Fruit fly (Drosophila melanogaster) whole organism, wandering third instar larva: ENCODE results near the gene CG14983.

Source experiments
- Abd-B ChIP-seq: fragments of >200 bp; optimal IDR thresholded peaks from 2 replicates; lab custom pipeline; 2017; ENCODE audit warnings: missing biosample characterization, missing genetic modification characterization
- CG32264 ChIP-seq: fragments of 200-800 bp; sonication (Bioruptor generic); optimal IDR thresholded peaks from 2 replicates; lab custom pipeline; 2016; ENCODE audit warnings: missing biosample characterization, missing genetic modification characterization
- CG9705 ChIP-seq: fragments of 200-800 bp; sonication (Bioruptor generic); optimal IDR thresholded peaks from 2 replicates; lab custom pipeline; 2018; ENCODE audit warnings: missing biosample characterization, mild to moderate bottlenecking, missing genetic modification characterization
- CrebA ChIP-seq: fragments of 200-800 bp; sonication (Bioruptor generic); optimal IDR thresholded peaks from 2 replicates; lab custom pipeline; 2016; ENCODE audit warnings: missing biosample characterization, mild to moderate bottlenecking, missing genetic modification characterization, borderline replicate concordance
- Dfd ChIP-seq: fragments of >200 bp; optimal IDR thresholded peaks from 2 replicates; lab custom pipeline; 2017; ENCODE audit warnings: missing biosample characterization, missing genetic modification characterization
- Dif ChIP-seq: fragments of 200-275, 200-300 bp; sonication (Bioruptor generic); optimal IDR thresholded peaks from 2 replicates; lab custom pipeline; 2018; ENCODE audit warnings: missing biosample characterization, missing genetic modification characterization; ENCODE audit not compliant: partially characterized antibody
- GATAd ChIP-seq: sonication (Bioruptor generic); optimal IDR thresholded peaks from 2 replicates; lab custom pipeline; 2016; ENCODE audit warnings: missing biosample characterization, missing genetic modification characterization
- HLH106 ChIP-seq: fragments of 200-800 bp; optimal IDR thresholded peaks from 3 replicates; lab custom pipeline; 2019; ENCODE audit warnings: missing biosample characterization, mild to moderate bottlenecking, missing genetic modification characterization, moderate library complexity
- Hnf4 ChIP-seq: fragments of 200-800 bp; sonication (Bioruptor generic); optimal IDR thresholded peaks from 2 replicates; lab custom pipeline; 2016; ENCODE audit warnings: missing biosample characterization, mild to moderate bottlenecking, missing genetic modification characterization
- Hr83 ChIP-seq: fragments of 200-300 bp; sonication (Bioruptor generic); optimal IDR thresholded peaks from 2 replicates; lab custom pipeline; 2016; ENCODE audit warnings: missing biosample characterization, mild to moderate bottlenecking, missing genetic modification characterization, moderate library complexity; ENCODE audit not compliant: poor library complexity, severe bottlenecking
- Jra ChIP-seq: sonication (Bioruptor generic); optimal IDR thresholded peaks from 2 replicates; lab custom pipeline; 2016; ENCODE audit warnings: missing biosample characterization, missing genetic modification characterization
- Mio ChIP-seq: sonication (Bioruptor generic); optimal IDR thresholded peaks from 2 replicates; lab custom pipeline; 2016; ENCODE audit warnings: missing biosample characterization, missing genetic modification characterization
- Myc ChIP-seq: fragments of >200 bp; optimal IDR thresholded peaks from 2 replicates; lab custom pipeline; 2017
- N ChIP-seq: fragments of >200 bp; optimal IDR thresholded peaks from 2 replicates; lab custom pipeline; 2018; ENCODE audit warnings: missing biosample characterization, missing external identifiers, missing genetic modification characterization
- OdsH ChIP-seq: fragments of 200-800 bp; sonication (Bioruptor generic); optimal IDR thresholded peaks from 2 replicates; lab custom pipeline; 2016; ENCODE audit warnings: missing biosample characterization, mild to moderate bottlenecking, missing genetic modification characterization
- Rel ChIP-seq, 2 experiments: fragments of 200-800 bp; sonication (Bioruptor generic) in 1 of 2; optimal IDR thresholded peaks; 2 replicates in 1 of 2; 3 replicates in 1 of 2; lab custom pipeline; 2016 to 2019; ENCODE audit warnings: mild to moderate bottlenecking in 2 of 2, missing biosample characterization in 2 of 2, missing genetic modification characterization in 2 of 2, moderate library complexity in 1 of 2
- Sp1 ChIP-seq: fragments of 200-800 bp; sonication (Bioruptor generic); optimal IDR thresholded peaks from 3 replicates; lab custom pipeline; 2019; ENCODE audit warnings: missing biosample characterization, mild to moderate bottlenecking, missing genetic modification characterization, moderate library complexity
- Vsx2 ChIP-seq: fragments of 200-300, 225-300 bp; sonication (Bioruptor generic); optimal IDR thresholded peaks from 2 replicates; lab custom pipeline; 2018; ENCODE audit warnings: missing biosample characterization, missing genetic modification characterization; ENCODE audit not compliant: partially characterized antibody
- br ChIP-seq: fragments of 200-800 bp; sonication (Bioruptor generic); optimal IDR thresholded peaks from 2 replicates; lab custom pipeline; 2016; ENCODE audit warnings: missing biosample characterization, missing genetic modification characterization
- brk ChIP-seq: fragments of 200-800 bp; sonication (Bioruptor generic); optimal IDR thresholded peaks from 2 replicates; lab custom pipeline; 2016; ENCODE audit warnings: missing biosample characterization, mild to moderate bottlenecking, missing genetic modification characterization
- dl ChIP-seq, 2 experiments: fragments of 175-275, 200-275 bp in 1 of 2; fragments of 200-275 bp in 1 of 2; sonication (Bioruptor generic); optimal IDR thresholded peaks; lab custom pipeline; 2018; ENCODE audit warnings: mild to moderate bottlenecking in 2 of 2, missing biosample characterization in 2 of 2, missing genetic modification characterization in 2 of 2, moderate library complexity in 2 of 2; ENCODE audit not compliant: partially characterized antibody in 2 of 2, insufficient read depth in 1 of 2
- dmrt93B ChIP-seq: fragments of 200-800 bp; sonication (Bioruptor generic); optimal IDR thresholded peaks from 2 replicates; lab custom pipeline; 2018; ENCODE audit warnings: missing biosample characterization, mild to moderate bottlenecking, missing genetic modification characterization
- dsf ChIP-seq: sonication (Bioruptor generic); optimal IDR thresholded peaks from 2 replicates; lab custom pipeline; 2016; ENCODE audit warnings: missing biosample characterization, missing genetic modification characterization, borderline replicate concordance
- ey ChIP-seq: fragments of 200-800 bp; sonication (Bioruptor generic); optimal IDR thresholded peaks from 2 replicates; lab custom pipeline; 2016; ENCODE audit warnings: missing biosample characterization, missing genetic modification characterization
- foxo ChIP-seq, 2 experiments: fragments of 200-800 bp; sonication (Bioruptor generic); optimal IDR thresholded peaks; 2 replicates in 1 of 2; 3 replicates in 1 of 2; lab custom pipeline; 2016 to 2017; ENCODE audit warnings: missing biosample characterization in 2 of 2, missing genetic modification characterization in 2 of 2
- fru ChIP-seq: fragments of 200-800 bp; sonication (Bioruptor generic); optimal IDR thresholded peaks from 3 replicates; lab custom pipeline; 2016; ENCODE audit warnings: missing biosample characterization, mild to moderate bottlenecking, missing genetic modification characterization
- h ChIP-seq: fragments of 200-800 bp; sonication (Bioruptor generic); optimal IDR thresholded peaks from 3 replicates; lab custom pipeline; 2016; ENCODE audit warnings: missing biosample characterization, mild to moderate bottlenecking, missing genetic modification characterization
- jim ChIP-seq: fragments of 175-275, 200-325 bp; sonication (Bioruptor generic); optimal IDR thresholded peaks from 2 replicates; lab custom pipeline; 2016; ENCODE audit warnings: missing biosample characterization, mild to moderate bottlenecking, missing genetic modification characterization
- lola ChIP-seq: fragments of >200 bp; optimal IDR thresholded peaks from 2 replicates; lab custom pipeline; 2017; ENCODE audit warnings: missing biosample characterization, missing genetic modification characterization
- pan ChIP-seq: fragments of >200 bp; optimal IDR thresholded peaks from 2 replicates; lab custom pipeline; 2017
- psq ChIP-seq: fragments of 200-800 bp; sonication (Bioruptor generic); optimal IDR thresholded peaks from 3 replicates; lab custom pipeline; 2017; ENCODE audit warnings: missing biosample characterization, mild to moderate bottlenecking, missing genetic modification characterization, moderate library complexity
- rgr ChIP-seq: fragments of 200-800 bp; sonication (Bioruptor generic); optimal IDR thresholded peaks from 3 replicates; lab custom pipeline; 2016; ENCODE audit warnings: missing biosample characterization, mild to moderate bottlenecking, missing genetic modification characterization
- sage ChIP-seq: fragments of 200-800 bp; sonication (Bioruptor generic); optimal IDR thresholded peaks from 2 replicates; lab custom pipeline; 2016; ENCODE audit warnings: missing biosample characterization, mild to moderate bottlenecking, missing genetic modification characterization
- tai ChIP-seq: sonication (Bioruptor generic); optimal IDR thresholded peaks from 2 replicates; lab custom pipeline; 2016; ENCODE audit warnings: missing biosample characterization, missing genetic modification characterization
- woc ChIP-seq: sonication (Bioruptor generic); optimal IDR thresholded peaks from 2 replicates; lab custom pipeline; 2016; ENCODE audit warnings: missing biosample characterization, mild to moderate bottlenecking, missing genetic modification characterization

The CG14983 gene

DNA sequence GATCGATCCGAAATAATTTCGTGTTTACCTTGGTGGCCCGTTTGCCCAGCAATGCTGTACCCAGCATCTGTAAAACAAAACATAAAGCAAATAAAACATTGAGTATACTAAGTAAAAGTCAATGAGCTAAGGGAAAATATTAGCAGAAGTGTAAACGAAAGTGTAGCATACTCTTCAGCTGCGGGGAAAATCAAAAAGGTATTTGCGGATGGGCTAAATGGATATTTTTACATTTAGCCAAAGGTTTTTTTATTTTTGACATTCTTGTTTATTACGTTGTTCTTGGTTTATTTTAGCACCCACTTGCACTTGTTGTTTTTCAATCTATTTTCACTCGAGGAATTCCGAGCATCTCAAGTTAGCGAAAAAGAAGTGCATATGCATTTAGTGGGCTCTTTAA lies 18.2 kb downstream of the CG14983 start:
- peak; percentile 60 for TF ChIP-seq Myc (lab: Kevin White, UChicago)
- TF ChIP-seq tai (GFP tag; lab: Kevin White, UChicago): peak; percentile 36
- no peak for TF ChIP-seq psq (GFP tag; lab: Kevin White, UChicago)
- TF ChIP-seq, all 38 proteins: peak for 2

DNA sequence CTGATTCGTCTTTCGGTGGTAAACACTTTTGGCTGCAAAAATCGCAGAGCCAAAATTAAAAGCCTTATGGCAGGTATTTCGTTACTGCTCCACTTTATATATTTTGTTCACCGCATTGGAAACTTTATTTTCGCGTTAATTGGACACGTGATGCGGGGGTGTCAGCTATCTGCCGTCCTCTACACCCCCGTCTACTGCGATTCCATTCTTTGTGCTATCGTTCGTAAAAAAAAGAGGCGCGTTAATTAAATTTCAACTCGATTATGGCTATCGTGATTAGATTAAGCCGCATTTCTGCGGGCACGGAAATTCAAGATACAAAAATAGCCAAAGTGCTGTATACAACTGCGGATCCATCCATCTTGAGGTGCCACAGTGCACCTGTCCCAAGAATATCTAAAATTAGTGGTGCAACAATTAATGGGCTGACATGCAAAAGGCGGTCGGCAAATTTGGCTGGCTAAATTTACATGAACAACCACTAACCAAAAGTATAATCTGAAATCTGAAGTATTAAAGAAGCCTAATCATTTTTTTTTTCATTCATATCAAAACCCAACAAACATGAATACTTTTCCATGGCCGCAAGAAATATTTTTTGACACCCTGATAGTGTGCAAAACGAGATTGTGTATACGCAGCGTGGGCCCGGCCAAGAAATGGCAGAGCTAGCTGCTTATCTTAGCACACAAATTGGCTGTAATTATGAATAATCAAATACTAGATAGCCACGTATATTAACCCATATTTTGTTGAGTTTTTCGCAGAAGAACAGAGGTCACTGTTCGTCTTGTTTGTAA lies 18.9 kb downstream of the CG14983 start:
- TF ChIP-seq br (no peak), rgr (GFP tag; lab: Kevin White, UChicago) (peak; percentile 20), fru (no peak), h (GFP tag; lab: Kevin White, UChicago) (peak; percentile 27), Vsx2 (peak; percentile 70), psq (GFP tag; lab: Kevin White, UChicago) (peak; percentile 9), Rel (GFP tag; optimal IDR thresholded peaks at IDR 0.05; lab: Kevin White, UChicago) (no peak), Rel (tag; optimal IDR thresholded peaks at IDR 0.05; lab: Kevin White, UChicago) (peak; percentile 23), Abd-B (GFP tag; lab: Kevin White, UChicago) (no peak), GATAd (GFP tag; lab: Kevin White, UChicago) (no peak), dmrt93B (GFP tag; lab: Kevin White, UChicago) (no peak), CrebA (GFP tag; lab: Kevin White, UChicago) (no peak), brk (GFP tag; lab: Kevin White, UChicago) (no peak)

DNA sequence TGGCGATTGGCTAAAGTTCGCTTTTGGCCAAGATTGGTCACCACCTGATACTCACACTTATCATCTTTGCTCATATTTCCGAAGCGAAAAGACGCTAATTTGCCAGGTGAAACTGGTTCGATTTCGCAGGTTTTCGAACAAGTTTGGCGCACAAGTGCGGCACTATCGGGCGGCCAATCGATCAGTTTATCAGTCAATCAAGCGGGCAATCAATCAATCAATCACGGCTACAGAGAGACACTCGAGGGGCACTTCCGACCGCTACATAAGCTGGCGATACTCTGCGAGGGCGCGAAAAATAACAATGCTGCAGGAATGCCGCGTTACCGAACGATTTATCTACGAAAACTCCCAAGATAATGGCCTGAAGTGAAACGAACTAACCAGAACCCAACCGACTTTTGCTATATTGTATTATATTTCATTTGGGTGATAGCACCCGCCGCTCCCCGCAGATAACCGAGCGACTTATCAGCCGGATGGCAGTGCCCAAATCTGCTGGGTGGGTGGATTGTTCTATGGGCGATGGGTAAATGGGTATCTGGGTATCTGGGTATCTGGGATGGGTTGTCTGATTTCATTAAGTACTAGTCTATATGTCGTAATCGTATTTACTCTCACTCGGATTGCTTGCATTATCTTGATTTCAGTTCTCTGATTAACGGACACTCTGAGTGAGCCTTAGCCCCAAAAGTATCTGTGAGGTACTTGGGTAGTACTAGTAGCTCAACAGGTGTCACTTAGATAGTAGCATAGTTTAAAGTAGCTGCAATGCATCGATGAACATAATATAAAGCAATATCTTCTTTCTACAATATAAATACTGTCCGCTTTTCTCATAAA lies 19.9 kb downstream of the CG14983 start:
- peak; percentile 5 for TF ChIP-seq Dif
- TF ChIP-seq h (GFP tag; lab: Kevin White, UChicago): peak; percentile 38
- TF ChIP-seq Rel (GFP tag; optimal IDR thresholded peaks at IDR 0.05; lab: Kevin White, UChicago): no peak
- TF ChIP-seq Rel (tag; optimal IDR thresholded peaks at IDR 0.05; lab: Kevin White, UChicago): peak; percentile 44
- no peak for TF ChIP-seq Hnf4 (GFP tag; lab: Kevin White, UChicago)
- TF ChIP-seq, all 38 proteins: peak for 3

DNA sequence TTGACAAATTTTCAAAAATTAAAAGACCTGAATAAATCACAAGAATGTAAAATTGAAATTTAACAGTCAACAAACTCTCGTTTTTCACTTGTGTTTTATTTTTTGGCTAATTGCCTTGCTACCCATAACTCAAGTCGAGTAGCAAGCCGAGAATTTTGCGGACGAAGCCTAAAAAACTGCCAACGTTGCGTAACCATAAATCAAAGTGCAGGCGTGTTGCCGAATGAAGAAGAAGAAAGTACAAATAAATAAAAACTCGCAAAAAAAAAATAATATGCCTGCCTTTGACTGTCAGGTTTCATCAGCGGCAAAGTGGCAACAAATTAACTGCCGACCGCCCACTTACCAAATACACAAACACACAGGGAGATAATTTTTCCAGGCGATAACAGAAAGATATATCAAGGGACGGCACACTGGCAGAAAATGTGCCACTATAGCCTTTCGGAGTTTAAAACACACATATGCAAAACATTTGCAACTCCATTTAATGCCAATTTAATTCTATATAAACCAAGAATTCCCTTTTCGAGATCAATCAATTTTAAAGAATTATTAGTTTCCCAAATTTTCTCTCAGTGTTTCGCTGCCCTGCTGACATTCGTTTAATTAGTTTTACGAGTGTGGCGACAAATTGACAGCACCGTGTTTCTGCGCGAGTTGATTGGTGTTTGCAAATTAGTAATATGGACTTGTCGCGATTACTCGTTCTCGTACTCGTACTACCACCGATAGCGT lies 20.7 kb downstream of the CG14983 start:
- TF ChIP-seq HLH106 (tag; lab: Kevin White, UChicago): peak; percentile 92
- TF ChIP-seq sage (GFP tag; lab: Kevin White, UChicago): peak; percentile 79
- no peak for TF ChIP-seq Dif
- peak; percentile 58 for TF ChIP-seq Rel (GFP tag; optimal IDR thresholded peaks at IDR 0.05; lab: Kevin White, UChicago)
- peak; percentile 74 for TF ChIP-seq Rel (tag; optimal IDR thresholded peaks at IDR 0.05; lab: Kevin White, UChicago)
- peak; percentile 78 for TF ChIP-seq CG9705
- TF ChIP-seq dsf (GFP tag; lab: Kevin White, UChicago): peak; percentile 74
- TF ChIP-seq Sp1 (GFP tag; lab: Kevin White, UChicago): peak; percentile 91
- TF ChIP-seq Mio (GFP tag; lab: Kevin White, UChicago): peak; percentile 71
- TF ChIP-seq Hr83: peak; percentile 70
- peak; percentile 87 for TF ChIP-seq tai (GFP tag; lab: Kevin White, UChicago)
- peak; percentile 24 for TF ChIP-seq jim (GFP tag; lab: Kevin White, UChicago)
- TF ChIP-seq CG32264 (GFP tag; lab: Kevin White, UChicago): peak; percentile 75
- TF ChIP-seq Vsx2: no peak
- TF ChIP-seq lola (GFP tag; lab: Kevin White, UChicago): no peak
- TF ChIP-seq woc: peak; percentile 57
- TF ChIP-seq pan (lab: Kevin White, UChicago): no peak
- TF ChIP-seq Dfd (GFP tag; lab: Kevin White, UChicago): no peak
- TF ChIP-seq dmrt93B (GFP tag; lab: Kevin White, UChicago): peak; percentile 79
- peak; percentile 97 for TF ChIP-seq rgr (GFP tag; lab: Kevin White, UChicago)
- TF ChIP-seq CrebA (GFP tag; lab: Kevin White, UChicago): peak; percentile 77
- TF ChIP-seq foxo (GFP tag; optimal IDR thresholded peaks at IDR 0.05; lab: Kevin White, UChicago): peak; percentile 37 to 95
- TF ChIP-seq psq (GFP tag; lab: Kevin White, UChicago): peak; percentile 89
- TF ChIP-seq Myc (lab: Kevin White, UChicago): no peak
- TF ChIP-seq h (GFP tag; lab: Kevin White, UChicago): peak; percentile 97
- no peak for TF ChIP-seq Abd-B (GFP tag; lab: Kevin White, UChicago)
- TF ChIP-seq OdsH (GFP tag; lab: Kevin White, UChicago): peak; percentile 95
- TF ChIP-seq N (GFP tag; lab: Kevin White, UChicago): no peak
- peak; percentile 84 for TF ChIP-seq GATAd (GFP tag; lab: Kevin White, UChicago)
- TF ChIP-seq Hnf4 (GFP tag; lab: Kevin White, UChicago): peak; percentile 92
- peak; percentile 84 for TF ChIP-seq Jra (GFP tag; lab: Kevin White, UChicago)
- peak; percentile 93 for TF ChIP-seq fru
- peak; percentile 97 for TF ChIP-seq ey
- no peak for TF ChIP-seq dl (GFP tag; optimal IDR thresholded peaks at IDR 0.05; lab: Kevin White, UChicago; ENCODE audit: insufficient read depth in 1 of 2, partially characterized antibody in 2 of 2)
